Worm (Caenorhabditis elegans) whole organism, late embryonic: Measurements from ENCODE around the gene B0302.4.

Source experiments
- C38D4.7 ChIP-seq: fragments of 200-800 bp; sonication (Bioruptor generic); optimal IDR thresholded peaks from 2 replicates; lab custom pipeline; 2018; ENCODE audit warnings: mild to moderate bottlenecking, missing genetic modification characterization, moderate library complexity, missing compliant biosample characterization
- T23F11.4 ChIP-seq: fragments of 200-800 bp; sonication (Bioruptor generic); optimal IDR thresholded peaks from 2 replicates; lab custom pipeline; 2018; ENCODE audit warnings: mild to moderate bottlenecking, missing genetic modification characterization, missing compliant biosample characterization
- Y22D7AL.16 ChIP-seq: sonication (generic microtip); optimal IDR thresholded peaks from 2 replicates; lab custom pipeline; 2016; ENCODE audit warnings: missing genetic modification characterization, missing compliant biosample characterization
- ceh-14 ChIP-seq: sonication (generic microtip); optimal IDR thresholded peaks from 2 replicates; lab custom pipeline; 2016; ENCODE audit warnings: missing genotype, missing genetic modification characterization, missing compliant biosample characterization
- ceh-2 ChIP-seq: sonication (generic microtip); optimal IDR thresholded peaks from 2 replicates; lab custom pipeline; 2016; ENCODE audit warnings: missing genotype, missing genetic modification characterization, missing compliant biosample characterization
- ceh-24 ChIP-seq: sonication (generic microtip); optimal IDR thresholded peaks from 2 replicates; lab custom pipeline; 2016; ENCODE audit warnings: mild to moderate bottlenecking, missing genetic modification characterization, missing compliant biosample characterization
- ceh-30 ChIP-seq: fragments of 150-350 bp; optimal IDR thresholded peaks from 2 replicates; lab custom pipeline; 2014; ENCODE audit warnings: missing biosample characterization, missing genetic modification characterization
- ceh-31 ChIP-seq: sonication (generic microtip); optimal IDR thresholded peaks from 2 replicates; lab custom pipeline; 2016; ENCODE audit warnings: missing genetic modification characterization, missing compliant biosample characterization
- ceh-34 ChIP-seq: sonication (generic microtip); optimal IDR thresholded peaks from 2 replicates; lab custom pipeline; 2016; ENCODE audit warnings: mild to moderate bottlenecking, missing genetic modification characterization, missing compliant biosample characterization
- ceh-48 ChIP-seq: sonication (generic microtip); optimal IDR thresholded peaks from 2 replicates; lab custom pipeline; 2016; ENCODE audit warnings: missing genetic modification characterization, inconsistent platforms, missing compliant biosample characterization
- ceh-6 ChIP-seq: fragments of 200-800 bp; sonication (Bioruptor generic); optimal IDR thresholded peaks from 2 replicates; lab custom pipeline; 2018; ENCODE audit warnings: mild to moderate bottlenecking, missing genetic modification characterization, missing compliant biosample characterization
- dmd-4 ChIP-seq: sonication (generic microtip); optimal IDR thresholded peaks from 2 replicates; lab custom pipeline; 2016; ENCODE audit warnings: borderline replicate concordance, missing genetic modification characterization, missing compliant biosample characterization
- dve-1 ChIP-seq: sonication (generic microtip); optimal IDR thresholded peaks from 2 replicates; lab custom pipeline; 2017; ENCODE audit warnings: antibody characterized with exemption, mild to moderate bottlenecking, missing genetic modification characterization, missing compliant biosample characterization
- elt-2 ChIP-seq: sonication (generic microtip); optimal IDR thresholded peaks from 2 replicates; lab custom pipeline; 2016; ENCODE audit warnings: missing genetic modification reagents, missing genetic modification characterization, missing compliant biosample characterization
- fax-1 ChIP-seq: sonication (generic microtip); optimal IDR thresholded peaks from 2 replicates; lab custom pipeline; 2016; ENCODE audit warnings: missing genotype, missing genetic modification characterization, missing compliant biosample characterization
- fkh-10 ChIP-seq: fragments of 150-350 bp; optimal IDR thresholded peaks from 2 replicates; lab custom pipeline; 2014; ENCODE audit warnings: missing biosample characterization, missing genetic modification reagents, missing genetic modification characterization
- hlh-6 ChIP-seq: sonication (generic microtip); optimal IDR thresholded peaks from 2 replicates; lab custom pipeline; 2016; ENCODE audit warnings: missing genotype, missing genetic modification characterization, missing compliant biosample characterization
- lim-6 ChIP-seq: sonication (generic microtip); optimal IDR thresholded peaks from 2 replicates; lab custom pipeline; 2016; ENCODE audit warnings: missing genetic modification characterization, missing compliant biosample characterization
- lin-11 ChIP-seq: fragments of 200-800 bp; sonication (Bioruptor generic); optimal IDR thresholded peaks from 2 replicates; lab custom pipeline; 2018; ENCODE audit warnings: mild to moderate bottlenecking, missing genetic modification characterization, missing compliant biosample characterization
- mec-3 ChIP-seq: sonication (generic microtip); optimal IDR thresholded peaks from 2 replicates; lab custom pipeline; 2016; ENCODE audit warnings: borderline replicate concordance, missing genetic modification characterization, missing compliant biosample characterization
- nfya-1 ChIP-seq: sonication (generic microtip); optimal IDR thresholded peaks from 2 replicates; lab custom pipeline; 2017; ENCODE audit warnings: missing genetic modification characterization, mild to moderate bottlenecking, missing compliant biosample characterization, antibody characterized with exemption, moderate library complexity
- nhr-11 ChIP-seq: fragments of 150-350 bp; optimal IDR thresholded peaks from 2 replicates; lab custom pipeline; 2014; ENCODE audit warnings: missing biosample characterization, missing genetic modification characterization
- nhr-232 ChIP-seq: sonication (generic microtip); optimal IDR thresholded peaks from 2 replicates; lab custom pipeline; 2016; ENCODE audit warnings: missing genetic modification characterization, missing compliant biosample characterization
- npax-4 ChIP-seq: sonication (generic microtip); optimal IDR thresholded peaks from 2 replicates; lab custom pipeline; 2016; ENCODE audit warnings: missing genetic modification characterization, missing compliant biosample characterization
- odd-2 ChIP-seq: sonication (generic microtip); optimal IDR thresholded peaks from 2 replicates; lab custom pipeline; 2017; ENCODE audit warnings: antibody characterized with exemption, mild to moderate bottlenecking, missing genetic modification characterization, missing compliant biosample characterization
- pat-9 ChIP-seq: fragments of 200-800 bp; sonication (Bioruptor generic); optimal IDR thresholded peaks from 2 replicates; lab custom pipeline; 2018; ENCODE audit warnings: mild to moderate bottlenecking, missing genetic modification characterization, moderate library complexity, missing compliant biosample characterization
- pha-4 ChIP-seq: fragments of 150-350 bp; optimal IDR thresholded peaks from 2 replicates; lab custom pipeline; 2018; ENCODE audit warnings: missing biosample characterization, missing genetic modification reagents, missing genetic modification characterization
- pqm-1 ChIP-seq: sonication (generic microtip); optimal IDR thresholded peaks from 2 replicates; lab custom pipeline; 2016; ENCODE audit warnings: missing genetic modification characterization, missing compliant biosample characterization
- ref-2 ChIP-seq: sonication (generic microtip); optimal IDR thresholded peaks from 2 replicates; lab custom pipeline; 2016; ENCODE audit warnings: missing genetic modification characterization, missing compliant biosample characterization
- rnt-1 ChIP-seq: sonication (generic microtip); optimal IDR thresholded peaks from 2 replicates; lab custom pipeline; 2016; ENCODE audit warnings: missing genetic modification characterization, missing compliant biosample characterization
- sdc-2 ChIP-seq: sonication (generic microtip); optimal IDR thresholded peaks from 2 replicates; lab custom pipeline; 2016; ENCODE audit warnings: missing genotype, missing genetic modification characterization, missing compliant biosample characterization
- sox-2 ChIP-seq: fragments of 200-800 bp; sonication (Bioruptor generic); IDR thresholded peaks from 2 replicates; pipeline ENCODE4 v1.3.6; 2022; ENCODE audit warnings: missing genetic modification reagents, missing genetic modification characterization, missing compliant biosample characterization
- sox-4 ChIP-seq: sonication (generic microtip); optimal IDR thresholded peaks from 2 replicates; lab custom pipeline; 2017; ENCODE audit warnings: mild to moderate bottlenecking, missing genetic modification characterization, inconsistent platforms, missing compliant biosample characterization
- unc-3 ChIP-seq, 2 experiments: fragments of 200-800 bp in 1 of 2; sonication (Bioruptor generic) in 1 of 2; sonication (generic microtip) in 1 of 2; conservative IDR thresholded peaks in 1 of 2; optimal IDR thresholded peaks in 1 of 2; 2 replicates each; pipeline versions ENCODE4 v1.3.6 to Lab custom; 2016 to 2022; ENCODE audit warnings: missing compliant biosample characterization in 2 of 2, missing genetic modification characterization in 2 of 2, missing genetic modification reagents in 1 of 2
- unc-55 ChIP-seq: sonication (generic microtip); optimal IDR thresholded peaks from 2 replicates; lab custom pipeline; 2017; ENCODE audit warnings: missing biosample characterization, missing genetic modification reagents, missing genetic modification characterization
- unc-86 ChIP-seq: sonication (generic microtip); optimal IDR thresholded peaks from 2 replicates; lab custom pipeline; 2016; ENCODE audit warnings: missing genetic modification characterization, missing compliant biosample characterization

Gene B0302.4

ce11 chrX:17151160-17151711, 25.3 kb downstream of the B0302.4 start, which contains the start of gene mdt-1.2 (continued):
- TF ChIP-seq sdc-2 (peak; percentile 67), odd-2 (tag; lab: Kevin White, UChicago) (no peak), dmd-4 (tag; lab: Kevin White, UChicago) (no peak), unc-86 (tag; lab: Kevin White, UChicago) (no peak), unc-55 (GFP tag; lab: Kevin White, UChicago) (peak; percentile 24), ceh-2 (tag; lab: Kevin White, UChicago) (no peak), elt-2 (tag; lab: Kevin White, UChicago) (peak; percentile 30), ref-2 (peak; percentile 6), fax-1 (tag; lab: Kevin White, UChicago) (no peak), lim-6 (tag; lab: Kevin White, UChicago) (no peak), ceh-34 (tag; lab: Kevin White, UChicago) (peak; percentile 2), fkh-10 (GFP tag; lab: Kevin White, UChicago) (no peak), mec-3 (no peak), rnt-1 (no peak), sox-2 (no peak), hlh-6 (tag; lab: Kevin White, UChicago) (no peak), pat-9 (tag; lab: Kevin White, UChicago) (no peak), ceh-48 (tag; lab: Kevin White, UChicago) (no peak), lin-11 (tag; lab: Kevin White, UChicago) (no peak), sox-4 (tag; lab: Kevin White, UChicago) (peak; percentile 13), pqm-1 (tag; lab: Kevin White, UChicago) (no peak), nhr-11 (no peak), nhr-232 (tag; lab: Kevin White, UChicago) (no peak), ceh-31 (no peak), C38D4.7 (no peak), ceh-30 (tag; lab: Kevin White, UChicago) (peak; percentile 68), ceh-6 (GFP tag; lab: Kevin White, UChicago) (no peak), unc-3 (GFP tag; conservative IDR thresholded peaks at IDR 0.05; lab: Robert Waterston, UW) (no peak), unc-3 (tag; optimal IDR thresholded peaks at IDR 0.05; lab: Kevin White, UChicago) (no peak), T23F11.4 (GFP tag; lab: Kevin White, UChicago) (no peak), ceh-14 (tag; lab: Kevin White, UChicago) (no peak), pha-4 (tag; lab: Kevin White, UChicago) (no peak), npax-4 (tag; lab: Kevin White, UChicago) (no peak), ceh-24 (no peak)

ce11 chrX:17149877-17150490, 26.6 kb downstream of the B0302.4 start, which contains the start of gene T23C6.4:
T23C6.4 (minus strand) TSS chrX:17149927.
- peak; percentile 3 for TF ChIP-seq nfya-1
- TF ChIP-seq ceh-48 (tag; lab: Kevin White, UChicago), result no peak
- TF ChIP-seq sdc-2, result peak; percentile 32

ce11 chrX:17146545-17146944, 30.0 kb downstream of the B0302.4 start:
- no peak for TF ChIP-seq dve-1
- no peak for TF ChIP-seq ceh-30 (tag; lab: Kevin White, UChicago)
- no peak for TF ChIP-seq mec-3
- TF ChIP-seq ceh-6 (GFP tag; lab: Kevin White, UChicago), result no peak
- TF ChIP-seq pqm-1 (tag; lab: Kevin White, UChicago), result no peak
- peak; percentile 26 for TF ChIP-seq elt-2 (tag; lab: Kevin White, UChicago)
- no peak for TF ChIP-seq ceh-24

- TF ChIP-seq Y22D7AL.16 (tag; lab: Kevin White, UChicago), result no peak
- TF ChIP-seq fax-1 (tag; lab: Kevin White, UChicago), result no peak
These were observed 36.1 kb downstream of the B0302.4 start for ce11 chrX:17140447-17140846.
